Worm (Caenorhabditis elegans): Measurements from ENCODE around the gene grl-23.

grl-23 gene

DNA sequence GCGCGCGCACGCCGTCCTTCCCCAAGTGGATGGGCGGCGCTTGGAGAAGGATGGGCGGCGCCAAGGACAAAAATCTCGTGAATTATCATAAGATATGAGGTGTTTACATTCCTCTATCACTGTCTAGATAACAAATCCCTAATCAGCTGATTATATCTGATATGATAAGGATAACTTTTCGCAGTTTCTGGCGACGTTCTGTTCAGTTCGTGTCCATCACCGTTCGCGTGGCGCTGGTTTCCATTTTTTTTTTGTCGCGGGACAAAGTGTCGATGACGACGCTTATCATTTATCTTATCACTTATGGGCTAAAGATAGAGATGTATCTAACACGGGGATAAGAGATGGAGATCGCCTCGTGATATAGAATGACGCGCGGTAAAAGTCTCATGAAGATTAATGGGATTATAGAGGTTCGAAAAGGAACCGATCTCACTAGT lies 23.4 kb downstream of the grl-23 start (continued):
- no peak for TF ChIP-seq rbr-2 (tag; optimal IDR thresholded peaks at IDR 0.05)
- no peak for TF ChIP-seq F26F4.8 (GFP tag; conservative IDR thresholded peaks at IDR 0.05)
- no peak for TF ChIP-seq nhr-6 (tag; optimal IDR thresholded peaks at IDR 0.05)
- TF ChIP-seq lin-1 (GFP tag; IDR thresholded peaks at IDR 0.05), result no peak
- TF ChIP-seq cey-2 (tag; optimal IDR thresholded peaks at IDR 0.05; ENCODE audit: borderline replicate concordance, insufficient read depth), result peak; percentile 15
- no peak for TF ChIP-seq spr-3 (GFP tag; optimal IDR thresholded peaks at IDR 0.05)
- TF ChIP-seq mep-1 (tag; optimal IDR thresholded peaks at IDR 0.05), result peak; percentile 19
- no peak for TF ChIP-seq zfp-3 (GFP tag; conservative IDR thresholded peaks at IDR 0.05)
- TF ChIP-seq nhr-41 (GFP tag; IDR thresholded peaks at IDR 0.05), result no peak
- no peak for TF ChIP-seq ZK546.5 (tag; optimal IDR thresholded peaks at IDR 0.05)
- no peak for TF ChIP-seq ama-1 (optimal IDR thresholded peaks at IDR 0.05)
- TF ChIP-seq ztf-7 (tag; optimal IDR thresholded peaks at IDR 0.05), result no peak
- TF ChIP-seq jun-1 (tag; optimal IDR thresholded peaks at IDR 0.05), result no peak
- no peak for TF ChIP-seq unc-130 (GFP tag; optimal IDR thresholded peaks at IDR 0.05)
- no peak for TF ChIP-seq unc-39 (tag; optimal IDR thresholded peaks at IDR 0.05)
- no peak for TF ChIP-seq nhr-77 (tag; optimal IDR thresholded peaks at IDR 0.05)
- no peak for TF ChIP-seq daf-12 (tag; optimal IDR thresholded peaks at IDR 0.05)
- TF ChIP-seq madf-5 (GFP tag; IDR thresholded peaks at IDR 0.05), result no peak
- no peak for TF ChIP-seq nhr-11 (tag; optimal IDR thresholded peaks at IDR 0.05)
- TF ChIP-seq Y105C5A.15 (GFP tag; IDR thresholded peaks at IDR 0.05), result no peak
- 0 out of 2 replicates have a peak, but pooled peaks have one; percentile 19 for TF ChIP-seq tra-1 (GFP tag; IDR thresholded peaks at IDR 0.05)
- TF ChIP-seq F44E2.7 (GFP tag; IDR thresholded peaks at IDR 0.05), result no peak
- TF ChIP-seq lin-15B (tag; optimal IDR thresholded peaks at IDR 0.05), result no peak
- TF ChIP-seq daf-16 (GFP tag; optimal IDR thresholded peaks at IDR 0.05), result no peak
- TF ChIP-seq daf-16 (tag; optimal IDR thresholded peaks at IDR 0.05), result no peak
- TF ChIP-seq D1046.2 (GFP tag; IDR thresholded peaks at IDR 0.05), result no peak
- TF ChIP-seq ceh-62 (tag; optimal IDR thresholded peaks at IDR 0.05), result no peak

- TF ChIP-seq ama-1 (optimal IDR thresholded peaks at IDR 0.05) (peak; percentile 87), lin-29 (GFP tag; IDR thresholded peaks at IDR 0.05) (no peak), ZK337.2 (GFP tag; IDR thresholded peaks at IDR 0.05) (no peak), rbr-2 (tag; optimal IDR thresholded peaks at IDR 0.05) (no peak), daf-12 (tag; optimal IDR thresholded peaks at IDR 0.05) (no peak), tag-97 (GFP tag; IDR thresholded peaks at IDR 0.05) (no peak), sdz-12 (GFP tag; optimal IDR thresholded peaks at IDR 0.05) (no peak), F26F4.8 (GFP tag; conservative IDR thresholded peaks at IDR 0.05) (no peak), mxl-3 (GFP tag; optimal IDR thresholded peaks at IDR 0.05) (no peak), lin-38 (GFP tag; IDR thresholded peaks at IDR 0.05) (no peak), Y48G9A.11 (GFP tag; IDR thresholded peaks at IDR 0.05) (0 out of 2 replicates have a peak, but pooled peaks have one; percentile 12), gei-8 (GFP tag; optimal IDR thresholded peaks at IDR 0.05) (no peak), set-16 (GFP tag; IDR thresholded peaks at IDR 0.05) (no peak), egl-43 (GFP tag; IDR thresholded peaks at IDR 0.05) (peak; percentile 55; the same call in 1 of the 2 replicates), aly-2 (tag; optimal IDR thresholded peaks at IDR 0.05) (no peak), madf-5 (GFP tag; IDR thresholded peaks at IDR 0.05) (no peak), aha-1 (tag) (peak; percentile 98), fkh-10 (GFP tag; optimal IDR thresholded peaks at IDR 0.05) (no peak), T20F7.1 (GFP tag; optimal IDR thresholded peaks at IDR 0.05) (no peak), daf-16 (GFP tag; optimal IDR thresholded peaks at IDR 0.05) (no peak), daf-16 (tag; optimal IDR thresholded peaks at IDR 0.05) (no peak), unc-62 (GFP tag; optimal IDR thresholded peaks at IDR 0.05 in 1 of 2) (no peak), unc-62 (tag; optimal IDR thresholded peaks at IDR 0.05) (no peak), dmd-9 (GFP tag; IDR thresholded peaks at IDR 0.05) (no peak), Y5F2A.4 (GFP tag; optimal IDR thresholded peaks at IDR 0.05) (no peak), nhr-11 (tag; optimal IDR thresholded peaks at IDR 0.05) (no peak), F10B5.3 (tag; optimal IDR thresholded peaks at IDR 0.05) (no peak), ceh-20 (GFP tag; IDR thresholded peaks at IDR 0.05) (no peak), nhr-10 (tag; optimal IDR thresholded peaks at IDR 0.05) (no peak), unc-39 (tag; optimal IDR thresholded peaks at IDR 0.05) (no peak), D1046.2 (GFP tag; IDR thresholded peaks at IDR 0.05) (no peak), dpl-1 (GFP tag; optimal IDR thresholded peaks at IDR 0.05) (no peak), mep-1 (tag; optimal IDR thresholded peaks at IDR 0.05) (peak; percentile 6), ztf-7 (tag; optimal IDR thresholded peaks at IDR 0.05) (no peak), zag-1 (tag; optimal IDR thresholded peaks at IDR 0.05) (no peak), zfp-2 (tag; optimal IDR thresholded peaks at IDR 0.05) (no peak)
These were observed 24.0 kb downstream of the grl-23 start, which contains the start of gene F45D3.4 for ce11 chrV:12552671-12553212. Gene F45D3.4 (minus strand): TSS chrV:12553191.
